Fruit fly (Drosophila melanogaster): ENCODE data around the gene CG13599.

Gene CG13599

dm6 chr3R:23888273-23889220 is 42.9 kb upstream of the CG13599 start (continued):
- TF ChIP-seq CG9932 (GFP tag; IDR thresholded peaks at IDR 0.05) (peak; percentile 28; the same call in 1 of the 2 replicates), chm (GFP tag; IDR thresholded peaks at IDR 0.05) (no peak), jing (GFP tag; optimal IDR thresholded peaks at IDR 0.05) (peak; percentile 17), crp (GFP tag; optimal IDR thresholded peaks at IDR 0.05) (no peak), CG2116 (GFP tag; optimal IDR thresholded peaks at IDR 0.05) (no peak), otp (GFP tag; IDR thresholded peaks at IDR 0.05) (no peak), CG18262 (tag; optimal IDR thresholded peaks at IDR 0.05) (peak; percentile 23), ase (GFP tag; IDR thresholded peaks at IDR 0.05) (no peak), H2.0 (GFP tag; IDR thresholded peaks at IDR 0.05) (no peak), CG15269 (tag; optimal IDR thresholded peaks at IDR 0.05) (peak; percentile 35), CG3163 (GFP tag; optimal IDR thresholded peaks at IDR 0.05) (no peak), sima (GFP tag; optimal IDR thresholded peaks at IDR 0.05) (no peak), CG13894 (tag; optimal IDR thresholded peaks at IDR 0.05) (no peak), cato (GFP tag; optimal IDR thresholded peaks at IDR 0.05; ENCODE audit: borderline replicate concordance) (no peak), prd (optimal IDR thresholded peaks at IDR 0.05) (no peak), prd (GFP tag; IDR thresholded peaks at IDR 0.05) (0 out of 3 replicates have a peak, but pooled peaks have one; percentile 23), CG3995 (GFP tag; optimal IDR thresholded peaks at IDR 0.05) (no peak), Jarid2 (GFP tag; optimal IDR thresholded peaks at IDR 0.05) (no peak), CG17802 (tag; optimal IDR thresholded peaks at IDR 0.05) (no peak), CG11560 (tag; IDR thresholded peaks at IDR 0.05) (no peak), psq (GFP tag; optimal IDR thresholded peaks at IDR 0.05) (no peak), CG13424 (tag; optimal IDR thresholded peaks at IDR 0.05) (peak; percentile 42), CG4424 (GFP tag; optimal IDR thresholded peaks at IDR 0.05) (no peak), Hand (GFP tag; optimal IDR thresholded peaks at IDR 0.05) (no peak), HLH54F (GFP tag; optimal IDR thresholded peaks at IDR 0.05) (no peak), Neu2 (GFP tag; optimal IDR thresholded peaks at IDR 0.05; ENCODE audit: borderline replicate concordance) (no peak), CG13296 (GFP tag; optimal IDR thresholded peaks at IDR 0.05) (no peak), CG5245 (GFP tag; optimal IDR thresholded peaks at IDR 0.05) (no peak), trh (GFP tag; optimal IDR thresholded peaks at IDR 0.05) (no peak), CG12219 (GFP tag; optimal IDR thresholded peaks at IDR 0.05) (no peak), pho (GFP tag; optimal IDR thresholded peaks at IDR 0.05) (no peak), CG17829 (tag; optimal IDR thresholded peaks at IDR 0.05) (peak; percentile 8), CG6689 (GFP tag; IDR thresholded peaks at IDR 0.05) (no peak; the same call in 1 of the 2 replicates), CG2120 (GFP tag; optimal IDR thresholded peaks at IDR 0.05) (no peak), Sox102F (GFP tag; optimal IDR thresholded peaks at IDR 0.05) (peak; percentile 25), Gsc (GFP tag; IDR thresholded peaks at IDR 0.05) (no peak), CG1792 (GFP tag; optimal IDR thresholded peaks at IDR 0.05) (no peak), CG7963 (GFP tag; IDR thresholded peaks at IDR 0.05; ENCODE audit: partially characterized antibody) (no peak), CG15011 (GFP tag; optimal IDR thresholded peaks at IDR 0.05) (no peak), CG7271 (tag; optimal IDR thresholded peaks at IDR 0.05) (no peak), ind (GFP tag; optimal IDR thresholded peaks at IDR 0.05) (peak; percentile 25), Tbp (GFP tag; optimal IDR thresholded peaks at IDR 0.05) (no peak), eyg (GFP tag; optimal IDR thresholded peaks at IDR 0.05) (no peak), CG6791 (GFP tag; IDR thresholded peaks at IDR 0.05; ENCODE audit: partially characterized antibody) (no peak), Nf-YA (GFP tag; IDR thresholded peaks at IDR 0.05) (no peak), Atf3 (GFP tag; optimal IDR thresholded peaks at IDR 0.05) (no peak), Chrac-16 (GFP tag; optimal IDR thresholded peaks at IDR 0.05) (no peak), CG8089 (GFP tag; optimal IDR thresholded peaks at IDR 0.05) (no peak), hth (optimal IDR thresholded peaks at IDR 0.05) (no peak), dati (GFP tag; IDR thresholded peaks at IDR 0.05) (no peak)
